Fruit fly (Drosophila melanogaster): ENCODE results near the gene CG3609.

The CG3609 gene

dm6 chr2L:2363626-2364147 is 10.7 kb downstream of the CG3609 start (continued):
- TF ChIP-seq CG1529 (GFP tag; optimal IDR thresholded peaks at IDR 0.05) (peak; percentile 80), D19B (GFP tag; optimal IDR thresholded peaks at IDR 0.05) (peak; percentile 73), CG16863 (GFP tag; optimal IDR thresholded peaks at IDR 0.05) (peak; percentile 18), ase (GFP tag; IDR thresholded peaks at IDR 0.05) (peak; percentile 81; the same call in 2 of the 3 replicates), CG6272 (GFP tag; IDR thresholded peaks at IDR 0.05) (peak; percentile 71), CrebB (tag; optimal IDR thresholded peaks at IDR 0.05) (peak; percentile 63), pita (GFP tag; optimal IDR thresholded peaks at IDR 0.05) (no peak), ash1 (GFP tag; optimal IDR thresholded peaks at IDR 0.05) (no peak), vnd (GFP tag; IDR thresholded peaks at IDR 0.05; ENCODE audit: partially characterized antibody) (no peak), CG13894 (tag; optimal IDR thresholded peaks at IDR 0.05) (peak; percentile 62), Spps (tag; optimal IDR thresholded peaks at IDR 0.05) (peak; percentile 83), HmgD (GFP tag; optimal IDR thresholded peaks at IDR 0.05) (no peak), CG1647 (GFP tag; optimal IDR thresholded peaks at IDR 0.05) (peak; percentile 55), tgo (GFP tag; IDR thresholded peaks at IDR 0.05) (peak; percentile 82), CG2712 (tag; optimal IDR thresholded peaks at IDR 0.05) (peak; percentile 94), Poxn (GFP tag; IDR thresholded peaks at IDR 0.05) (0 out of 2 replicates have a peak, but pooled peaks have one; percentile 10), dmrt11E (tag; optimal IDR thresholded peaks at IDR 0.05) (peak; percentile 89), z (GFP tag; IDR thresholded peaks at IDR 0.05) (0 out of 3 replicates have a peak, but pooled peaks have one; percentile 46), otp (GFP tag; IDR thresholded peaks at IDR 0.05) (peak; percentile 89; the same call in 2 of the 3 replicates), Lhr (GFP tag; optimal IDR thresholded peaks at IDR 0.05) (peak; percentile 51), CG12104 (GFP tag; optimal IDR thresholded peaks at IDR 0.05) (peak; percentile 70), knrl (GFP tag; IDR thresholded peaks at IDR 0.05; ENCODE audit: partially characterized antibody) (no peak), en (GFP tag; optimal IDR thresholded peaks at IDR 0.05) (peak; percentile 10), Doc2 (GFP tag; IDR thresholded peaks at IDR 0.05) (no peak), CG31388 (GFP tag; optimal IDR thresholded peaks at IDR 0.05) (peak; percentile 26), sna (GFP tag; IDR thresholded peaks at IDR 0.05; ENCODE audit: partially characterized antibody) (no peak), CG1602 (GFP tag; optimal IDR thresholded peaks at IDR 0.05) (peak; percentile 78), MBD-R2 (GFP tag; IDR thresholded peaks at IDR 0.05) (peak; percentile 64), CG17829 (tag; optimal IDR thresholded peaks at IDR 0.05) (peak; percentile 93), peb (GFP tag; IDR thresholded peaks at IDR 0.05) (peak; percentile 60; the same call in 1 of the 2 replicates), Sry-δ (GFP tag; optimal IDR thresholded peaks at IDR 0.05) (no peak), tll (GFP tag; optimal IDR thresholded peaks at IDR 0.05) (peak in 1 of 2 experiments; percentile 44), tap (tag; optimal IDR thresholded peaks at IDR 0.05) (peak; percentile 92), Ssrp (tag; optimal IDR thresholded peaks at IDR 0.05) (peak; percentile 89), CG30403 (GFP tag; optimal IDR thresholded peaks at IDR 0.05) (peak; percentile 82), cg (GFP tag; optimal IDR thresholded peaks at IDR 0.05) (no peak), fru (optimal IDR thresholded peaks at IDR 0.05) (no peak), gsb-n (tag; optimal IDR thresholded peaks at IDR 0.05) (peak; percentile 94), sug (tag; optimal IDR thresholded peaks at IDR 0.05) (peak; percentile 78), Antp (GFP tag; optimal IDR thresholded peaks at IDR 0.05) (peak; percentile 26), CG18619 (GFP tag; optimal IDR thresholded peaks at IDR 0.05) (peak; percentile 85), wdn (GFP tag; IDR thresholded peaks at IDR 0.05) (peak; percentile 82), CG4404 (GFP tag; IDR thresholded peaks at IDR 0.05) (no peak; the same call in 1 of the 2 replicates), CG8388 (GFP tag; optimal IDR thresholded peaks at IDR 0.05) (peak; percentile 92), rib (GFP tag; IDR thresholded peaks at IDR 0.05) (no peak), CG11696 (GFP tag; IDR thresholded peaks at IDR 0.05) (peak; percentile 99), unpg (GFP tag; optimal IDR thresholded peaks at IDR 0.05) (peak; percentile 96), gro (GFP tag; optimal IDR thresholded peaks at IDR 0.05) (no peak), CG15269 (tag; optimal IDR thresholded peaks at IDR 0.05) (peak; percentile 93), CG10267 (tag; optimal IDR thresholded peaks at IDR 0.05) (peak; percentile 87), CG8944 (GFP tag; optimal IDR thresholded peaks at IDR 0.05) (peak; percentile 29)
